Fruit fly (Drosophila melanogaster): Measurements from ENCODE around the gene Dph5.

- TF ChIP-seq Sin3A (optimal IDR thresholded peaks at IDR 0.05), result no peak
- no peak for TF ChIP-seq ttk (optimal IDR thresholded peaks at IDR 0.05)
- TF ChIP-seq psq (optimal IDR thresholded peaks at IDR 0.05), result no peak
These were observed 22.8 kb downstream of the Dph5 start for dm6 chr3R:22560224-22560623.
